Worm (Caenorhabditis elegans) whole organism, midembryonic: ENCODE data around the gene let-19.

Source experiments
- cog-1 ChIP-seq: sonication (generic microtip); optimal IDR thresholded peaks from 2 replicates; lab custom pipeline; 2016; ENCODE audit warnings: missing genetic modification characterization, missing compliant biosample characterization
- klf-2 ChIP-seq: fragments of 200-800 bp; sonication (Bioruptor generic); conservative IDR thresholded peaks from 2 replicates; pipeline ENCODE4 v1.3.6; 2022; ENCODE audit warnings: missing genetic modification reagents, missing genetic modification characterization, missing compliant biosample characterization

DNA sequence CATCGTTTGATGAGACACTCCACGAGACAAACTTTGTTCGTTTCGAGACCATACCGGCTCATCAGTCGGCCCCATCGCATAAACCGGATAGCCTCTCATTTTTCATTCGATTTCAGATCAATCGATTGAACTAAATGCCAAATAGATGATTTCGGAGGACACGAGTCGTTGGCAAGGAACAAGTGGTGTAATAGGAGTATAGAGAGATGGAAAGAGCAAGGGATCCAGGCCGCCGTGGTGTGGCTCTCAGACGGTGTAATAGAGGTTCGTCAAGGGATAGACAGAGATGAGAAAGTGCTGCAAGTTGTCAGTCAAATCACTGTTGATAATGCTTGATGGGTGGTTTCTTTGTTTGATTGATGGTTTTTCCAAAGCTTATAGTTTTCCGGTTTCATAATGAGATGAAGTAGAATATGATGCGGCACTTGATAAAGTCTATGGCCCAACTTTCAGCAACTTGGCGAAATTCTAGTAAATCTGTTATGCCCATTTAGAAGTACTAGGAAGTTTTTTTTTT lies 12.7 kb downstream of the let-19 start, which contains the start of gene sgn-1:
- TF ChIP-seq klf-2 (GFP tag; lab: Robert Waterston, UW) (no peak), cog-1 (tag; lab: Kevin White, UChicago) (no peak)
